Worm (Caenorhabditis elegans) whole organism, L1 larva: ENCODE results near the gene bcs-1.

Experiments used
- C04F5.9 ChIP-seq: sonication (generic microtip); optimal IDR thresholded peaks from 2 replicates; lab custom pipeline; 2016; ENCODE audit warnings: missing genetic modification characterization, missing compliant biosample characterization
- Y116A8C.19 ChIP-seq: sonication (generic microtip); optimal IDR thresholded peaks from 2 replicates; lab custom pipeline; 2016; ENCODE audit warnings: missing compliant biosample characterization, missing genetic modification characterization, borderline replicate concordance
- alr-1 ChIP-seq: fragments of 200-800 bp; sonication (Bioruptor generic); optimal IDR thresholded peaks from 2 replicates; lab custom pipeline; 2018; ENCODE audit warnings: borderline replicate concordance, mild to moderate bottlenecking, missing genetic modification characterization, missing compliant biosample characterization
- aly-2 ChIP-seq: fragments of 150-350 bp; optimal IDR thresholded peaks from 2 replicates; lab custom pipeline; 2014; ENCODE audit warnings: missing biosample characterization, missing genetic modification characterization
- ceh-88 ChIP-seq: fragments of 200-800 bp; sonication (Bioruptor generic); IDR thresholded peaks from 2 replicates; pipeline ENCODE4 v1.3.6; 2022; ENCODE audit warnings: missing genetic modification characterization, missing compliant biosample characterization
- ces-1 ChIP-seq: fragments of 150-350 bp; optimal IDR thresholded peaks from 2 replicates; lab custom pipeline; 2014; ENCODE audit warnings: missing biosample characterization, missing genetic modification reagents, missing genetic modification characterization
- dsc-1 ChIP-seq: sonication (generic microtip); optimal IDR thresholded peaks from 2 replicates; lab custom pipeline; 2016; ENCODE audit warnings: mild to moderate bottlenecking, missing genetic modification characterization, missing compliant biosample characterization
- efl-3 ChIP-seq: fragments of 200-800 bp; sonication (Bioruptor generic); optimal IDR thresholded peaks from 2 replicates; lab custom pipeline; 2018; ENCODE audit warnings: mild to moderate bottlenecking, missing genetic modification characterization, missing compliant biosample characterization
- egl-13 ChIP-seq: sonication (generic microtip); optimal IDR thresholded peaks from 2 replicates; lab custom pipeline; 2016; ENCODE audit warnings: missing genotype, missing genetic modification reagents, missing genetic modification characterization, missing compliant biosample characterization
- elt-2 ChIP-seq: sonication (generic microtip); optimal IDR thresholded peaks from 2 replicates; lab custom pipeline; 2016; ENCODE audit warnings: missing genetic modification characterization, mild to moderate bottlenecking, inconsistent platforms, missing compliant biosample characterization, missing genetic modification reagents
- elt-3 ChIP-seq, 6 experiments: fragments of 150-350 bp in 1 of 6; sonication (generic microtip); optimal IDR thresholded peaks; 2 replicates each; lab custom pipeline; 2017 to 2018; ENCODE audit warnings: missing biosample characterization in 6 of 6, missing genetic modification characterization in 6 of 6, inconsistent platforms in 1 of 6
- ets-5 ChIP-seq: fragments of 200-800 bp; sonication (Bioruptor generic); IDR thresholded peaks from 2 replicates; pipeline ENCODE4 v1.3.6; 2022; ENCODE audit warnings: missing genetic modification characterization, missing compliant biosample characterization
- fkh-10 ChIP-seq: sonication (generic microtip); optimal IDR thresholded peaks from 2 replicates; lab custom pipeline; 2017; ENCODE audit warnings: missing biosample characterization, missing genetic modification reagents, missing genetic modification characterization
- fos-1 ChIP-seq: fragments of 150-350 bp; optimal IDR thresholded peaks from 2 replicates; lab custom pipeline; 2014; ENCODE audit warnings: missing biosample characterization, missing genetic modification characterization
- grh-1 ChIP-seq: fragments of 200-800 bp; sonication (Bioruptor generic); IDR thresholded peaks from 2 replicates; pipeline ENCODE4 v1.3.6; 2022; ENCODE audit warnings: missing genetic modification reagents, missing genetic modification characterization, missing compliant biosample characterization
- irx-1 ChIP-seq: sonication (generic microtip); optimal IDR thresholded peaks from 2 replicates; lab custom pipeline; 2016; ENCODE audit warnings: missing genetic modification characterization, missing compliant biosample characterization
- isw-1 ChIP-seq: fragments of 200-800 bp; sonication (Bioruptor generic); IDR thresholded peaks from 2 replicates; pipeline ENCODE4 v1.3.6; 2022; ENCODE audit warnings: missing genetic modification characterization, missing compliant biosample characterization
- lin-35 ChIP-seq, 2 experiments: fragments of 150-350 bp; optimal IDR thresholded peaks; 2 replicates each; lab custom pipeline; 2014; ENCODE audit warnings: missing biosample characterization in 2 of 2, missing genetic modification characterization in 2 of 2, missing genetic modification reagents in 2 of 2
- mep-1 ChIP-seq: fragments of 150-350 bp; optimal IDR thresholded peaks from 2 replicates; lab custom pipeline; 2014; ENCODE audit warnings: missing biosample characterization, missing genetic modification characterization
- nhr-11 ChIP-seq: fragments of 150-350 bp; optimal IDR thresholded peaks from 2 replicates; lab custom pipeline; 2014; ENCODE audit warnings: missing biosample characterization, missing genetic modification characterization
- nhr-20 ChIP-seq: sonication (generic microtip); optimal IDR thresholded peaks from 2 replicates; lab custom pipeline; 2016; ENCODE audit warnings: mild to moderate bottlenecking, missing genetic modification characterization, missing compliant biosample characterization
- nhr-28 ChIP-seq: fragments of 150-350 bp; optimal IDR thresholded peaks from 2 replicates; lab custom pipeline; 2014; ENCODE audit warnings: missing biosample characterization, missing genetic modification characterization
- nhr-47 ChIP-seq: sonication (generic microtip); optimal IDR thresholded peaks from 2 replicates; lab custom pipeline; 2016; ENCODE audit warnings: mild to moderate bottlenecking, missing genetic modification characterization, moderate library complexity, missing compliant biosample characterization
- nhr-71 ChIP-seq: sonication (generic microtip); optimal IDR thresholded peaks from 2 replicates; lab custom pipeline; 2016; ENCODE audit warnings: mild to moderate bottlenecking, missing genetic modification characterization, moderate library complexity, missing compliant biosample characterization
- nhr-76 ChIP-seq: sonication (generic microtip); optimal IDR thresholded peaks from 2 replicates; lab custom pipeline; 2017; ENCODE audit warnings: missing biosample characterization, missing genetic modification characterization
- nhr-90 ChIP-seq: sonication (generic microtip); optimal IDR thresholded peaks from 2 replicates; lab custom pipeline; 2016; ENCODE audit warnings: mild to moderate bottlenecking, missing genetic modification characterization, missing compliant biosample characterization; ENCODE audit not compliant: poor library complexity
- pag-3 ChIP-seq: sonication (generic microtip); optimal IDR thresholded peaks from 2 replicates; lab custom pipeline; 2017; ENCODE audit warnings: missing genetic modification characterization, mild to moderate bottlenecking, missing compliant biosample characterization, antibody characterized with exemption, borderline replicate concordance; ENCODE audit not compliant: insufficient read depth
- pax-3 ChIP-seq: fragments of 200-800 bp; sonication (Bioruptor generic); optimal IDR thresholded peaks from 2 replicates; lab custom pipeline; 2018; ENCODE audit warnings: mild to moderate bottlenecking, missing genetic modification characterization, moderate library complexity, missing compliant biosample characterization
- skn-1 ChIP-seq: fragments of 150-350 bp; optimal IDR thresholded peaks from 2 replicates; lab custom pipeline; 2014; ENCODE audit warnings: missing biosample characterization, missing genetic modification characterization
- snu-23 ChIP-seq: sonication (generic microtip); optimal IDR thresholded peaks from 2 replicates; lab custom pipeline; 2016; ENCODE audit warnings: missing genetic modification characterization, missing compliant biosample characterization
- sox-4 ChIP-seq: sonication (generic microtip); optimal IDR thresholded peaks from 2 replicates; lab custom pipeline; 2016; ENCODE audit warnings: missing genetic modification characterization, missing compliant biosample characterization
- sptf-1 ChIP-seq: fragments of 150-350 bp; optimal IDR thresholded peaks from 2 replicates; lab custom pipeline; 2014; ENCODE audit warnings: missing biosample characterization, missing genetic modification characterization
- swsn-7 ChIP-seq: sonication (generic microtip); optimal IDR thresholded peaks from 2 replicates; lab custom pipeline; 2016; ENCODE audit warnings: missing genetic modification characterization, missing compliant biosample characterization
- tbx-2 ChIP-seq: sonication (generic microtip); optimal IDR thresholded peaks from 2 replicates; lab custom pipeline; 2016; ENCODE audit warnings: missing genetic modification characterization, missing compliant biosample characterization
- unc-130 ChIP-seq: fragments of 150-350 bp; optimal IDR thresholded peaks from 2 replicates; lab custom pipeline; 2017; ENCODE audit warnings: missing biosample characterization, missing genetic modification characterization, inconsistent platforms
- vab-15 ChIP-seq: sonication (generic microtip); optimal IDR thresholded peaks from 2 replicates; lab custom pipeline; 2017; ENCODE audit warnings: missing genotype, mild to moderate bottlenecking, missing genetic modification characterization, missing compliant biosample characterization
- xbp-1 ChIP-seq: sonication (generic microtip); optimal IDR thresholded peaks from 2 replicates; lab custom pipeline; 2016; ENCODE audit warnings: missing genetic modification characterization, missing compliant biosample characterization
- zip-4 ChIP-seq: fragments of 200-800 bp; sonication (Bioruptor generic); optimal IDR thresholded peaks from 2 replicates; lab custom pipeline; 2018; ENCODE audit warnings: mild to moderate bottlenecking, missing genetic modification characterization, moderate library complexity, missing compliant biosample characterization
- ztf-11 ChIP-seq, 2 experiments: sonication (generic microtip); optimal IDR thresholded peaks; 2 replicates each; lab custom pipeline; 2016 to 2017; ENCODE audit warnings: missing genetic modification characterization in 2 of 2, missing biosample characterization in 1 of 2, missing compliant biosample characterization in 1 of 2

The bcs-1 gene

ce11 chrII:8569038-8569977 is 1.6 kb upstream of the bcs-1 start, which contains the start of the genes col-38 and rpl-5 (continued):
- no peak for TF ChIP-seq sptf-1
- peak; percentile 66 for TF ChIP-seq elt-2 (tag; lab: Kevin White, UChicago)
- peak; percentile 91 for TF ChIP-seq nhr-47
- TF ChIP-seq tbx-2 (tag; lab: Kevin White, UChicago), result peak; percentile 91
- TF ChIP-seq alr-1 (tag; lab: Kevin White, UChicago), result no peak
- TF ChIP-seq ces-1, result no peak
- TF ChIP-seq dsc-1 (tag; lab: Kevin White, UChicago), result peak; percentile 82
- TF ChIP-seq nhr-90 (tag; lab: Kevin White, UChicago), result peak; percentile 84
- TF ChIP-seq snu-23 (GFP tag; lab: Kevin White, UChicago), result peak; percentile 95
- TF ChIP-seq nhr-76 (tag; lab: Kevin White, UChicago), result no peak
- TF ChIP-seq lin-35 (GFP tag; optimal IDR thresholded peaks at IDR 0.05; lab: Kevin White, UChicago), result peak; percentile 98 to 99
- TF ChIP-seq swsn-7, result peak; percentile 90
- peak; percentile 82 for TF ChIP-seq vab-15
- peak; percentile 85 for TF ChIP-seq C04F5.9 (tag; lab: Kevin White, UChicago)
- peak; percentile 79 for TF ChIP-seq fos-1 (tag; lab: Kevin White, UChicago)
- peak; percentile 30 for TF ChIP-seq aly-2 (tag; lab: Kevin White, UChicago)
- peak; percentile 94 for TF ChIP-seq skn-1 (tag; lab: Kevin White, UChicago)
- no peak for TF ChIP-seq pag-3 (tag; lab: Kevin White, UChicago)
- peak; percentile 95 for TF ChIP-seq nhr-20 (tag; lab: Kevin White, UChicago)
- TF ChIP-seq irx-1 (tag; lab: Kevin White, UChicago), result peak; percentile 54
- peak; percentile 96 for TF ChIP-seq unc-130
- TF ChIP-seq nhr-28 (tag; lab: Kevin White, UChicago), result no peak
- TF ChIP-seq ceh-88 (GFP tag; lab: Robert Waterston, UW), result peak; percentile 79
- no peak for TF ChIP-seq efl-3 (GFP tag; lab: Kevin White, UChicago)
- TF ChIP-seq grh-1 (GFP tag; lab: Robert Waterston, UW), result peak; percentile 75
- TF ChIP-seq ztf-11 (tag; optimal IDR thresholded peaks at IDR 0.05; lab: Kevin White, UChicago), result peak in 1 of 2 experiments; percentile 56
- TF ChIP-seq nhr-11 (tag; lab: Kevin White, UChicago), result peak; percentile 54
- TF ChIP-seq ets-5 (GFP tag; lab: Robert Waterston, UW), result no peak
- peak; percentile 47 for TF ChIP-seq zip-4 (GFP tag; lab: Kevin White, UChicago)
- TF ChIP-seq sox-4 (tag; lab: Kevin White, UChicago), result peak; percentile 30
- peak; percentile 96 for TF ChIP-seq isw-1
- peak; percentile 74 for TF ChIP-seq egl-13 (tag; lab: Kevin White, UChicago)

- TF ChIP-seq swsn-7 (no peak), elt-2 (tag; lab: Kevin White, UChicago) (no peak), elt-3 (tag; optimal IDR thresholded peaks at IDR 0.05; lab: Kevin White, UChicago) (no peak), Y116A8C.19 (no peak), fkh-10 (GFP tag; lab: Kevin White, UChicago) (no peak), vab-15 (no peak), mep-1 (tag; lab: Kevin White, UChicago) (no peak), pax-3 (tag; lab: Kevin White, UChicago) (no peak), grh-1 (GFP tag; lab: Robert Waterston, UW) (no peak), xbp-1 (tag; lab: Kevin White, UChicago) (no peak), nhr-71 (tag; lab: Kevin White, UChicago) (no peak), nhr-76 (tag; lab: Kevin White, UChicago) (no peak)
Measured at ce11 chrII:8573044-8573443, 2.2 kb downstream of the bcs-1 start, which contains the start of gene F54C9.7. F54C9.7 (plus strand) TSS chrII:8573344.
